Worm (Caenorhabditis elegans) whole organism, dauer: ENCODE measurements around the gene arr-1.

Experiments
- unc-62 ChIP-seq: sonication (generic microtip); optimal IDR thresholded peaks from 2 replicates; lab custom pipeline; 2017; ENCODE audit warnings: missing biosample characterization, missing genetic modification reagents, missing genetic modification characterization

arr-1 gene

ce11 chrX:949466-949865 is 1.1 kb upstream of the arr-1 start:
- TF ChIP-seq unc-62: peak; percentile 35

ce11 chrX:952557-953083 is 2.0 kb downstream of the arr-1 start:
- TF ChIP-seq unc-62: no peak

- TF ChIP-seq unc-62: no peak
Observed at ce11 chrX:954499-955061, 4.0 kb downstream of the arr-1 start, which contains the start of gene apm-3. Gene apm-3, plus strand, starts transcription at chrX:954975.

ce11 chrX:957581-957980 is 7.0 kb downstream of the arr-1 start, which contains the start of gene chil-10:
Gene chil-10, plus strand, starts transcription at chrX:957881.
- no peak for TF ChIP-seq unc-62

- no peak for TF ChIP-seq unc-62
Observed at ce11 chrX:960139-960538, 9.6 kb downstream of the arr-1 start.

ce11 chrX:963171-963570 is 12.6 kb downstream of the arr-1 start, which contains the start of gene ncs-1:
Gene ncs-1, minus strand, starts transcription at chrX:963271.
- no peak for TF ChIP-seq unc-62

- no peak for TF ChIP-seq unc-62
Observed at ce11 chrX:970072-970471, 19.5 kb downstream of the arr-1 start, which contains the start of gene C44C1.6. Gene C44C1.6, minus strand, starts transcription at chrX:970270.

- no peak for TF ChIP-seq unc-62
Observed at ce11 chrX:974499-975235, 24.1 kb downstream of the arr-1 start, which contains the start of gene vps-45. Gene vps-45, minus strand, starts transcription at chrX:974848.

ce11 chrX:975236-975535 is 24.6 kb downstream of the arr-1 start:
- TF ChIP-seq unc-62: no peak

- TF ChIP-seq unc-62: no peak
Observed at ce11 chrX:977958-978686, 27.5 kb downstream of the arr-1 start, which contains the start of gene abhd-3.2. Gene abhd-3.2, minus strand, starts transcription at chrX:978008.

ce11 chrX:980252-981009 is 29.8 kb downstream of the arr-1 start, which contains the start of gene C44C1.1:
Gene C44C1.1, plus strand, starts transcription at chrX:980776.
- TF ChIP-seq unc-62: no peak

ce11 chrX:982598-982997 is 32.0 kb downstream of the arr-1 start:
- TF ChIP-seq unc-62: no peak

- TF ChIP-seq unc-62: no peak
Observed at ce11 chrX:986463-986862, 35.9 kb downstream of the arr-1 start.

- TF ChIP-seq unc-62: no peak
Observed at ce11 chrX:991274-991673, 40.7 kb downstream of the arr-1 start, which contains the start of the genes C09E10.3 and dgk-1. Gene C09E10.3, minus strand, starts transcription at chrX:991374. Gene dgk-1, minus strand, starts transcription at chrX:991456.

ce11 chrX:992650-993403 is 42.2 kb downstream of the arr-1 start:
- TF ChIP-seq unc-62: no peak

- TF ChIP-seq unc-62: no peak
Observed at ce11 chrX:994678-995077, 44.1 kb downstream of the arr-1 start.
